Worm (Caenorhabditis elegans) whole organism, L2 larva: ENCODE measurements around the gene cfz-2.

ENCODE experiments used
- ceh-16 ChIP-seq: fragments of 150-350 bp; optimal IDR thresholded peaks from 2 replicates; lab custom pipeline; 2014; ENCODE audit warnings: missing biosample characterization, missing genetic modification characterization
- lin-13 ChIP-seq: fragments of 150-350 bp; optimal IDR thresholded peaks from 2 replicates; lab custom pipeline; 2014; ENCODE audit warnings: missing biosample characterization, missing genetic modification reagents, missing genetic modification characterization
- nhr-129 ChIP-seq: fragments of 150-350 bp; optimal IDR thresholded peaks from 2 replicates; lab custom pipeline; 2014; ENCODE audit warnings: missing biosample characterization, missing genetic modification characterization
- snpc-4 ChIP-seq: fragments of 150-350 bp; optimal IDR thresholded peaks from 2 replicates; lab custom pipeline; 2014; ENCODE audit warnings: missing biosample characterization, missing genetic modification characterization

- no peak for TF ChIP-seq lin-13 (GFP tag; lab: Kevin White, UChicago)
- no peak for TF ChIP-seq nhr-129 (tag; lab: Kevin White, UChicago)
- TF ChIP-seq snpc-4 (tag; lab: Kevin White, UChicago), result no peak
- no peak for TF ChIP-seq ceh-16 (tag; lab: Kevin White, UChicago)
Observed at ce11 chrV:3452489-3452888, 7.8 kb upstream of the cfz-2 start.
